Fruit fly (Drosophila melanogaster) whole organism, embryonic: ENCODE data around the gene CkIIalpha-i3.

Experiments used
- Abd-B ChIP-seq: fragments of 200-800 bp; sonication (Bioruptor generic); optimal IDR thresholded peaks from 2 replicates; lab custom pipeline; 2018; ENCODE audit warnings: missing biosample characterization, mild to moderate bottlenecking, missing genetic modification characterization, moderate library complexity
- Ada2b ChIP-seq: fragments of 200-800 bp; sonication (Bioruptor generic); IDR thresholded peaks from 2 replicates; pipeline ENCODE4 v1.3.6; 2022; ENCODE audit warnings: missing biosample characterization, missing genetic modification characterization
- CG10267 ChIP-seq: fragments of 200-800 bp; sonication (Bioruptor generic); optimal IDR thresholded peaks from 2 replicates; lab custom pipeline; 2018; ENCODE audit warnings: missing biosample characterization, mild to moderate bottlenecking, missing genetic modification characterization, moderate library complexity
- CG10654 ChIP-seq: fragments of 200-800 bp; sonication (Bioruptor generic); optimal IDR thresholded peaks from 2 replicates; lab custom pipeline; 2016; ENCODE audit warnings: missing biosample characterization, missing genetic modification characterization
- CG11093 ChIP-seq: fragments of 200-800 bp; sonication (Bioruptor generic); IDR thresholded peaks from 3 replicates; pipeline ENCODE4 v1.3.6; 2022; ENCODE audit warnings: missing biosample characterization, missing genetic modification characterization
- CG12071 ChIP-seq: fragments of 200-800 bp; sonication (Bioruptor generic); optimal IDR thresholded peaks from 3 replicates; lab custom pipeline; 2018; ENCODE audit warnings: missing biosample characterization, mild to moderate bottlenecking, missing genetic modification characterization
- CG1233 ChIP-seq: fragments of 200-800 bp; sonication (Bioruptor generic); optimal IDR thresholded peaks from 4 replicates; lab custom pipeline; 2018; ENCODE audit warnings: missing biosample characterization, mild to moderate bottlenecking, missing genetic modification characterization
- CG13424 ChIP-seq: fragments of 200-800 bp; sonication (Bioruptor generic); optimal IDR thresholded peaks from 2 replicates; lab custom pipeline; 2019; ENCODE audit warnings: missing biosample characterization, mild to moderate bottlenecking, missing genetic modification characterization, moderate library complexity
- CG15514 ChIP-seq: fragments of 200-800 bp; sonication (Bioruptor generic); optimal IDR thresholded peaks from 3 replicates; lab custom pipeline; 2017; ENCODE audit warnings: missing biosample characterization, missing genetic modification characterization, mild to moderate bottlenecking, moderate library complexity, missing genetic modification reagents
- CG16815 ChIP-seq: fragments of 200-800 bp; sonication (Bioruptor generic); optimal IDR thresholded peaks from 3 replicates; lab custom pipeline; 2017; ENCODE audit warnings: missing biosample characterization, mild to moderate bottlenecking, missing genetic modification characterization
- CG17361 ChIP-seq: fragments of 200-800 bp; sonication (Bioruptor generic); IDR thresholded peaks from 3 replicates; pipeline ENCODE4 v1.3.6; 2022; ENCODE audit warnings: missing biosample characterization, missing genetic modification characterization
- CG17385 ChIP-seq: fragments of 200-800 bp; sonication (Bioruptor generic); optimal IDR thresholded peaks from 3 replicates; lab custom pipeline; 2018; ENCODE audit warnings: missing biosample characterization, mild to moderate bottlenecking, missing genetic modification characterization
- CG1832 ChIP-seq: fragments of 200-800 bp; sonication (Bioruptor generic); optimal IDR thresholded peaks from 2 replicates; lab custom pipeline; 2017; ENCODE audit warnings: missing biosample characterization, mild to moderate bottlenecking, missing genetic modification characterization, inconsistent platforms
- CG2120 ChIP-seq: fragments of 200-800 bp; sonication (Bioruptor generic); optimal IDR thresholded peaks from 3 replicates; lab custom pipeline; 2016; ENCODE audit warnings: missing biosample characterization, missing genetic modification characterization
- CG30403 ChIP-seq: fragments of 200-800 bp; sonication (Bioruptor generic); optimal IDR thresholded peaks from 3 replicates; lab custom pipeline; 2016; ENCODE audit warnings: missing biosample characterization, missing genetic modification characterization
- CG32532 ChIP-seq: fragments of 200-800 bp; sonication (Bioruptor generic); IDR thresholded peaks from 2 replicates; pipeline ENCODE4 v1.3.6; 2022; ENCODE audit warnings: missing biosample characterization, missing genetic modification characterization
- CG4820 ChIP-seq: fragments of 200-800 bp; sonication (Bioruptor generic); optimal IDR thresholded peaks from 3 replicates; lab custom pipeline; 2016; ENCODE audit warnings: missing biosample characterization, missing genetic modification characterization
- CG7786 ChIP-seq: fragments of 200-800 bp; sonication (Bioruptor generic); optimal IDR thresholded peaks from 2 replicates; lab custom pipeline; 2016; ENCODE audit warnings: missing biosample characterization, missing genetic modification characterization
- CG8924 ChIP-seq: fragments of 200-800 bp; optimal IDR thresholded peaks from 3 replicates; lab custom pipeline; 2019; ENCODE audit warnings: missing biosample characterization, mild to moderate bottlenecking, missing genetic modification characterization, moderate library complexity
- CG9932 ChIP-seq: fragments of 200-800 bp; sonication (Bioruptor generic); IDR thresholded peaks from 2 replicates; pipeline ENCODE4 v1.3.6; 2022; ENCODE audit warnings: missing biosample characterization, missing genetic modification characterization
- Deaf1 ChIP-seq: fragments of 200-800 bp; optimal IDR thresholded peaks from 3 replicates; lab custom pipeline; 2019; ENCODE audit warnings: missing biosample characterization, mild to moderate bottlenecking, missing genetic modification characterization, moderate library complexity
- E2f1 ChIP-seq: fragments of 200-800 bp; sonication (Bioruptor generic); IDR thresholded peaks from 2 replicates; pipeline ENCODE4 v1.3.6; 2022; ENCODE audit warnings: missing biosample characterization, missing genetic modification characterization
- Ets65A ChIP-seq: fragments of 200-800 bp; sonication (Bioruptor generic); peaks from one replicate; lab custom pipeline; 2016; ENCODE audit warnings: missing biosample characterization, missing genetic modification characterization
- Hand ChIP-seq: fragments of 200-800 bp; sonication (Bioruptor generic); optimal IDR thresholded peaks from 2 replicates; lab custom pipeline; 2017; ENCODE audit warnings: mild to moderate bottlenecking, missing biosample characterization, missing genetic modification reagents, missing genetic modification characterization
- Hmx ChIP-seq: fragments of 200-800 bp; sonication (Bioruptor generic); optimal IDR thresholded peaks from 2 replicates; lab custom pipeline; 2016; ENCODE audit warnings: missing biosample characterization, missing genetic modification characterization
- Hr78 ChIP-seq, 2 experiments: fragments of 200-800 bp in 1 of 2; fragments of >200 bp in 1 of 2; sonication (Bioruptor generic) in 1 of 2; optimal IDR thresholded peaks; 2 replicates each; lab custom pipeline; 2017 to 2019; ENCODE audit warnings: missing biosample characterization in 2 of 2, missing genetic modification characterization in 2 of 2, mild to moderate bottlenecking in 1 of 2, moderate library complexity in 1 of 2
- Lim3 ChIP-seq: fragments of 200-800 bp; sonication (Bioruptor generic); IDR thresholded peaks from 2 replicates; pipeline ENCODE4 v1.3.6; 2022; ENCODE audit warnings: missing biosample characterization, missing genetic modification characterization
- MBD-R2 ChIP-seq: fragments of 200-800 bp; sonication (Bioruptor generic); IDR thresholded peaks from 2 replicates; pipeline ENCODE4 v1.3.6; 2022; ENCODE audit warnings: missing biosample characterization, missing genetic modification characterization
- Meics ChIP-seq: fragments of 200-800 bp; sonication (Bioruptor generic); optimal IDR thresholded peaks from 2 replicates; lab custom pipeline; 2017; ENCODE audit warnings: missing biosample characterization, mild to moderate bottlenecking, missing genetic modification characterization
- Oli ChIP-seq: fragments of 200-800 bp; sonication (Bioruptor generic); optimal IDR thresholded peaks from 2 replicates; lab custom pipeline; 2018; ENCODE audit warnings: missing biosample characterization, mild to moderate bottlenecking, missing genetic modification characterization, moderate library complexity
- Ssrp ChIP-seq: fragments of 200-800 bp; sonication (Bioruptor generic); optimal IDR thresholded peaks from 2 replicates; lab custom pipeline; 2018; ENCODE audit warnings: missing biosample characterization, mild to moderate bottlenecking, missing genetic modification characterization, moderate library complexity
- aop ChIP-seq: fragments of 200-800 bp; sonication (Bioruptor generic); IDR thresholded peaks from 2 replicates; pipeline ENCODE4 v1.3.6; 2022; ENCODE audit warnings: missing biosample characterization, missing genetic modification characterization
- az2 ChIP-seq: fragments of 200-800 bp; sonication (Bioruptor generic); optimal IDR thresholded peaks from 3 replicates; lab custom pipeline; 2016; ENCODE audit warnings: missing biosample characterization, missing genetic modification characterization
- cad ChIP-seq: fragments of >200 bp; optimal IDR thresholded peaks from 2 replicates; lab custom pipeline; 2017; ENCODE audit warnings: missing biosample characterization, missing genetic modification characterization
- cwo ChIP-seq: fragments of 200-800 bp; sonication (Bioruptor generic); optimal IDR thresholded peaks from 3 replicates; lab custom pipeline; 2017; ENCODE audit warnings: missing biosample characterization, missing genetic modification characterization, mild to moderate bottlenecking, moderate library complexity, missing genetic modification reagents
- dmrt11E ChIP-seq: fragments of 200-800 bp; sonication (Bioruptor generic); optimal IDR thresholded peaks from 3 replicates; lab custom pipeline; 2018; ENCODE audit warnings: missing biosample characterization, mild to moderate bottlenecking, missing genetic modification characterization, moderate library complexity
- esg ChIP-seq: fragments of 200-800 bp; sonication (Bioruptor generic); conservative IDR thresholded peaks from 2 replicates; pipeline ENCODE4 v1.3.6; 2022; ENCODE audit warnings: missing biosample characterization, missing genetic modification characterization
- gce ChIP-seq: fragments of 200-800 bp; sonication (Bioruptor generic); IDR thresholded peaks from 3 replicates; pipeline ENCODE4 v1.3.6; 2022; ENCODE audit warnings: missing biosample characterization, missing genetic modification characterization
- gcm2 ChIP-seq: fragments of 200-800 bp; sonication (Bioruptor generic); optimal IDR thresholded peaks from 2 replicates; lab custom pipeline; 2016; ENCODE audit warnings: missing biosample characterization, missing genetic modification characterization
- kay ChIP-seq: fragments of 200-800 bp; sonication (Bioruptor generic); optimal IDR thresholded peaks from 2 replicates; lab custom pipeline; 2016; ENCODE audit warnings: missing biosample characterization, missing genetic modification characterization
- lilli ChIP-seq: fragments of 200-800 bp; sonication (Bioruptor generic); optimal IDR thresholded peaks from 3 replicates; lab custom pipeline; 2016; ENCODE audit warnings: missing biosample characterization, missing genetic modification characterization
- lmd ChIP-seq: fragments of 200-800 bp; sonication (Bioruptor generic); IDR thresholded peaks from 2 replicates; pipeline ENCODE4 v1.3.6; 2022; ENCODE audit warnings: missing biosample characterization, missing genetic modification characterization
- mam ChIP-seq: fragments of 200-800 bp; sonication (Bioruptor generic); optimal IDR thresholded peaks from 3 replicates; lab custom pipeline; 2016; ENCODE audit warnings: missing biosample characterization, missing genetic modification characterization
- onecut ChIP-seq: fragments of 200-800 bp; sonication (Bioruptor generic); IDR thresholded peaks from 2 replicates; pipeline ENCODE4 v1.3.6; 2022; ENCODE audit warnings: missing biosample characterization, missing genetic modification characterization
- pan ChIP-seq, 4 experiments: fragments of >200 bp in 3 of 4; fragments of 200-800 bp in 1 of 4; sonication (Bioruptor generic) in 1 of 4; optimal IDR thresholded peaks in 3 of 4; IDR thresholded peaks in 1 of 4; 2 replicates each; pipeline versions ENCODE4 v1.3.6 to Lab custom; 2017 to 2022; ENCODE audit warnings: missing biosample characterization in 2 of 4, missing genetic modification characterization in 2 of 4, mixed read lengths in 1 of 4
- peb ChIP-seq: fragments of 200-800 bp; sonication (Bioruptor generic); IDR thresholded peaks from 2 replicates; pipeline ENCODE4 v1.3.6; 2022; ENCODE audit warnings: missing biosample characterization, missing genetic modification characterization
- ro ChIP-seq: fragments of 200-800 bp; sonication (Bioruptor generic); IDR thresholded peaks from 2 replicates; pipeline ENCODE4 v1.3.6; 2022; ENCODE audit warnings: missing biosample characterization, missing genetic modification characterization
- unpg ChIP-seq: fragments of 200-800 bp; sonication (Bioruptor generic); optimal IDR thresholded peaks from 3 replicates; lab custom pipeline; 2018; ENCODE audit warnings: missing biosample characterization, mild to moderate bottlenecking, missing genetic modification characterization, moderate library complexity
- wdn ChIP-seq: fragments of 200-800 bp; sonication (Bioruptor generic); IDR thresholded peaks from 2 replicates; pipeline ENCODE4 v1.3.6; 2022; ENCODE audit warnings: missing biosample characterization, missing genetic modification characterization

CkIIalpha-i3 gene

DNA sequence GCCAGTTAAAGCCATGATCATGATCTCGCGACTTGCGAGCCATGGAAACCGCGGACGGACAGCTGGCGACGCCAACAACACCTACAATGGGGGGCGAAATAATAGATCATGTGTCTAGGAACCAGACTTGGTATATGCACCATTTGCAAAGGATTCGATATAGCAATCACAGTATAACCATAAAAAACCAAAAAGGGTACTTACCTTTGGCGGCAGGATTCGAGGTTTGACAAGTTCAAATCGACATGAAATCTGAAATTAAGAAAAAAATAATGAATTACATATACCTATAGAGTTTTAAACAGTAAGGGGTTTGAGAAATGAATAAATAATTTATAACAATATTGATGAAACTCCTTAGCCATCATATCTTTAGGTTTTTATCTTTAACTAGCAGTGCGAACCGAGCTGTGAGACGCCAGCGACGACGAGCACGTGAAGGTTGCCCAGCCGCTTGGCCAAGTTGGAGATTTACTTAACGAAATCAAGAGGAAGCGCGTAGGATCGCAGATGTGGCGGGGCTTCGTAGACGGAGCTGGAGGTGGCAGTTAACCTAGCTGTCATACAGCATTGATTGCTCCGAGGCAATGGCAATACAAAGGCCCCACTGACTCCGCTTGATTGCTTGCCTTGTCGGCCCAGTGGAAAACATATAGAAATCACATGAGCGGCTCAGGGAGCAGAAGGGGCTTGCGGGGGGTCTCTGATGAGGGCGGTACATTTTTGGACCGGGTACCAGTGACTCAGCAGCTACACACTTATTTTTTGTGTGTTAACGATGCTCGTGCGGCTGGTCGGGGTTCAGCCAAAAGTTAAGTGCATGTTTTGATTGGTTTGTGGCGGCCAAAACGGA lies 23.7 kb upstream of the CkIIalpha-i3 start (continued):
- TF ChIP-seq Ets65A (GFP tag; lab: Kevin White, UChicago) (no peak), esg (GFP tag; lab: Robert Waterston, UW) (peak; percentile 20; the same call in 1 of the 2 replicates), CG16815 (no peak), gce (no peak), dmrt11E (tag; lab: Kevin White, UChicago) (peak; percentile 21), az2 (GFP tag; lab: Kevin White, UChicago) (peak; percentile 3), CG8924 (tag; lab: Kevin White, UChicago) (peak; percentile 21), CG2120 (peak; percentile 15), unpg (GFP tag; lab: Kevin White, UChicago) (peak; percentile 49), cwo (peak; percentile 26), lilli (GFP tag; lab: Kevin White, UChicago) (peak; percentile 26), Abd-B (GFP tag; lab: Kevin White, UChicago) (no peak), wdn (GFP tag; lab: Robert Waterston, UW) (no peak), gcm2 (GFP tag; lab: Kevin White, UChicago) (no peak), Ssrp (tag; lab: Kevin White, UChicago) (peak; percentile 1), Oli (tag; lab: Kevin White, UChicago) (peak; percentile 48), onecut (peak; percentile 34), CG9932 (GFP tag; lab: Robert Waterston, UW) (no peak; the same call in 1 of the 2 replicates), Hmx (no peak), CG11093 (GFP tag; lab: Robert Waterston, UW) (no peak), CG1832 (GFP tag; lab: Kevin White, UChicago) (no peak), Meics (GFP tag; lab: Kevin White, UChicago) (peak; percentile 45), pan (optimal IDR thresholded peaks at IDR 0.05; lab: Kevin White, UChicago) (no peak), pan (GFP tag; optimal IDR thresholded peaks at IDR 0.05 in 1 of 2, IDR thresholded peaks at IDR 0.05 in 1 of 2) (no peak), Deaf1 (tag; lab: Kevin White, UChicago) (no peak), Hr78 (GFP tag; optimal IDR thresholded peaks at IDR 0.05; lab: Kevin White, UChicago) (peak in 1 of 2 experiments; percentile 14), CG15514 (GFP tag; lab: Kevin White, UChicago) (no peak), CG7786 (GFP tag; lab: Kevin White, UChicago) (no peak), CG17361 (peak; percentile 71), CG4820 (GFP tag; lab: Kevin White, UChicago) (peak; percentile 20), CG10267 (peak; percentile 20), cad (no peak), CG13424 (peak; percentile 20), E2f1 (GFP tag; lab: Robert Waterston, UW) (peak; percentile 15; the same call in 1 of the 2 replicates), CG30403 (GFP tag; lab: Kevin White, UChicago) (peak; percentile 42), Ada2b (GFP tag; lab: Robert Waterston, UW) (peak; percentile 18; the same call in 1 of the 2 replicates), Hand (no peak), ro (no peak), CG1233 (GFP tag; lab: Kevin White, UChicago) (no peak), Lim3 (no peak), lmd (no peak; the same call in 1 of the 2 replicates), peb (GFP tag; lab: Robert Waterston, UW) (no peak), CG10654 (GFP tag; lab: Kevin White, UChicago) (no peak), CG12071 (GFP tag; lab: Kevin White, UChicago) (no peak), kay (GFP tag; lab: Kevin White, UChicago) (no peak), CG17385 (peak; percentile 12), CG32532 (GFP tag; lab: Robert Waterston, UW) (0 out of 2 replicates have a peak, but pooled peaks have one; percentile 27), MBD-R2 (GFP tag; lab: Robert Waterston, UW) (no peak), aop (GFP tag; lab: Robert Waterston, UW) (no peak), mam (GFP tag; lab: Kevin White, UChicago) (peak; percentile 9)
